Fruit fly (Drosophila melanogaster): ENCODE measurements around the gene js.

js gene

dm6 chr3R:16316747-16317146, 51.4 kb downstream of the js start (continued):
- TF ChIP-seq eg (GFP tag; IDR thresholded peaks at IDR 0.05) (no peak), CG8119 (GFP tag; IDR thresholded peaks at IDR 0.05) (no peak), CG6163 (GFP tag; IDR thresholded peaks at IDR 0.05) (peak; percentile 37; the same call in 2 of the 3 replicates), CG4318 (GFP tag; optimal IDR thresholded peaks at IDR 0.05) (no peak), CG16779 (tag; optimal IDR thresholded peaks at IDR 0.05) (no peak), CG8319 (GFP tag; optimal IDR thresholded peaks at IDR 0.05) (no peak), salr (GFP tag; optimal IDR thresholded peaks at IDR 0.05) (no peak), acj6 (GFP tag; optimal IDR thresholded peaks at IDR 0.05) (no peak), Eip93F (GFP tag; optimal IDR thresholded peaks at IDR 0.05) (no peak), CG3919 (GFP tag; optimal IDR thresholded peaks at IDR 0.05) (no peak), cyc (GFP tag; optimal IDR thresholded peaks at IDR 0.05) (no peak), CG10631 (GFP tag; optimal IDR thresholded peaks at IDR 0.05) (no peak), CG15336 (GFP tag; IDR thresholded peaks at IDR 0.05) (no peak), CG11294 (GFP tag; IDR thresholded peaks at IDR 0.05) (no peak), Gug (GFP tag; IDR thresholded peaks at IDR 0.05) (no peak), fd85E (GFP tag; optimal IDR thresholded peaks at IDR 0.05) (no peak), CG6276 (GFP tag; optimal IDR thresholded peaks at IDR 0.05) (no peak), CG31627 (GFP tag; optimal IDR thresholded peaks at IDR 0.05) (no peak)

Data from whole organism, prepupa.